Worm (Caenorhabditis elegans): ENCODE results near the gene C55A1.11.
"Not testable (repeated sequence)": the region's sequence is repeated elsewhere in the genome, so short reads cannot be mapped to it uniquely, and the experiment has no call there.

Gene C55A1.11

ce11 chrV:15625561-15625960 is at the start of gene C55A1.11:
Gene C55A1.11, plus strand, starts transcription at chrV:15625861.
- TF ChIP-seq sea-2 (GFP tag; optimal IDR thresholded peaks at IDR 0.05) (no peak), ztf-11 (tag; optimal IDR thresholded peaks at IDR 0.05) (no peak), nhr-67 (tag; optimal IDR thresholded peaks at IDR 0.05) (no peak), zag-1 (tag; optimal IDR thresholded peaks at IDR 0.05) (no peak), nhr-28 (tag; optimal IDR thresholded peaks at IDR 0.05) (no peak), nhr-77 (tag; optimal IDR thresholded peaks at IDR 0.05) (no peak), pqm-1 (tag; optimal IDR thresholded peaks at IDR 0.05) (no peak), aly-2 (tag; optimal IDR thresholded peaks at IDR 0.05) (no peak), fkh-2 (tag; optimal IDR thresholded peaks at IDR 0.05) (no peak)

ce11 chrV:15577395-15577896 is 48.2 kb upstream of the C55A1.11 start, which contains the start of gene atx-3:
Gene atx-3, minus strand, starts transcription at chrV:15577445.
- TF ChIP-seq tbx-2 (tag; optimal IDR thresholded peaks at IDR 0.05) (no peak), nhr-237 (tag; optimal IDR thresholded peaks at IDR 0.05) (no peak), nhr-23 (tag; optimal IDR thresholded peaks at IDR 0.05) (peak; percentile 9)

ce11 chrV:15578386-15578785 is 47.3 kb upstream of the C55A1.11 start, which contains the start of gene F28F8.9:
Gene F28F8.9, minus strand, starts transcription at chrV:15578673.
- TF ChIP-seq ama-1 (optimal IDR thresholded peaks at IDR 0.05), result peak; percentile 18
- peak; percentile 52 for TF ChIP-seq nhr-23 (tag; optimal IDR thresholded peaks at IDR 0.05)
- TF ChIP-seq ZK546.5 (tag; optimal IDR thresholded peaks at IDR 0.05), result no peak
- TF ChIP-seq ceh-9 (tag; optimal IDR thresholded peaks at IDR 0.05), result no peak
- peak; percentile 19 for TF ChIP-seq nhr-43 (tag; optimal IDR thresholded peaks at IDR 0.05; ENCODE audit: poor library complexity, severe bottlenecking)
- no peak for TF ChIP-seq fkh-10 (GFP tag; optimal IDR thresholded peaks at IDR 0.05)
- TF ChIP-seq lin-39 (tag; optimal IDR thresholded peaks at IDR 0.05), result peak; percentile 31
- no peak for TF ChIP-seq ztf-4 (tag; optimal IDR thresholded peaks at IDR 0.05)
- peak; percentile 68 for TF ChIP-seq pha-4 (tag; optimal IDR thresholded peaks at IDR 0.05)
- no peak for TF ChIP-seq daf-12 (tag; optimal IDR thresholded peaks at IDR 0.05)
- peak; percentile 56 for TF ChIP-seq nfya-1 (tag; optimal IDR thresholded peaks at IDR 0.05; ENCODE audit: insufficient read depth)
- TF ChIP-seq lin-15B (tag; optimal IDR thresholded peaks at IDR 0.05), result peak; percentile 67
- no peak for TF ChIP-seq ceh-82 (tag; optimal IDR thresholded peaks at IDR 0.05)
- TF ChIP-seq R02D3.7 (tag; optimal IDR thresholded peaks at IDR 0.05), result peak; percentile 91
- TF ChIP-seq hmg-11 (tag; optimal IDR thresholded peaks at IDR 0.05), result peak; percentile 24

ce11 chrV:15581440-15581839 is 44.2 kb upstream of the C55A1.11 start:
- peak; percentile 54 for TF ChIP-seq nfya-1 (tag; optimal IDR thresholded peaks at IDR 0.05; ENCODE audit: insufficient read depth)

- TF ChIP-seq lsy-12 (tag; optimal IDR thresholded peaks at IDR 0.05) (peak; percentile 51), lin-15B (tag; optimal IDR thresholded peaks at IDR 0.05) (peak; percentile 51), elt-2 (tag; optimal IDR thresholded peaks at IDR 0.05) (peak; percentile 86), nhr-43 (tag; optimal IDR thresholded peaks at IDR 0.05; ENCODE audit: poor library complexity, severe bottlenecking) (peak; percentile 19), R02D3.7 (tag; optimal IDR thresholded peaks at IDR 0.05) (peak; percentile 60), nhr-11 (tag; optimal IDR thresholded peaks at IDR 0.05) (peak; percentile 2), pqm-1 (tag; optimal IDR thresholded peaks at IDR 0.05) (peak; percentile 25)
Observed at ce11 chrV:15590183-15590667, 35.4 kb upstream of the C55A1.11 start, which contains the start of gene F28F8.7. Gene F28F8.7, minus strand, starts transcription at chrV:15590617.

ce11 chrV:15594573-15594972 is 31.1 kb upstream of the C55A1.11 start, which contains the start of gene fbxa-139:
Gene fbxa-139, minus strand, starts transcription at chrV:15594673.
- TF ChIP-seq pha-4 (tag; optimal IDR thresholded peaks at IDR 0.05), result no peak

- not testable (repeated sequence) for TF ChIP-seq nfya-1 (tag; optimal IDR thresholded peaks at IDR 0.05; ENCODE audit: insufficient read depth); aly-2 (tag; optimal IDR thresholded peaks at IDR 0.05); ceh-82 (tag; optimal IDR thresholded peaks at IDR 0.05)
Observed at ce11 chrV:15599762-15600161, 25.9 kb upstream of the C55A1.11 start, which contains the start of gene B0391.14. Gene B0391.14, minus strand, starts transcription at chrV:15599862.

Measured in whole organism, L3 larva.